Worm (Caenorhabditis elegans): ENCODE data around the gene srx-68.

srx-68 gene

DNA sequence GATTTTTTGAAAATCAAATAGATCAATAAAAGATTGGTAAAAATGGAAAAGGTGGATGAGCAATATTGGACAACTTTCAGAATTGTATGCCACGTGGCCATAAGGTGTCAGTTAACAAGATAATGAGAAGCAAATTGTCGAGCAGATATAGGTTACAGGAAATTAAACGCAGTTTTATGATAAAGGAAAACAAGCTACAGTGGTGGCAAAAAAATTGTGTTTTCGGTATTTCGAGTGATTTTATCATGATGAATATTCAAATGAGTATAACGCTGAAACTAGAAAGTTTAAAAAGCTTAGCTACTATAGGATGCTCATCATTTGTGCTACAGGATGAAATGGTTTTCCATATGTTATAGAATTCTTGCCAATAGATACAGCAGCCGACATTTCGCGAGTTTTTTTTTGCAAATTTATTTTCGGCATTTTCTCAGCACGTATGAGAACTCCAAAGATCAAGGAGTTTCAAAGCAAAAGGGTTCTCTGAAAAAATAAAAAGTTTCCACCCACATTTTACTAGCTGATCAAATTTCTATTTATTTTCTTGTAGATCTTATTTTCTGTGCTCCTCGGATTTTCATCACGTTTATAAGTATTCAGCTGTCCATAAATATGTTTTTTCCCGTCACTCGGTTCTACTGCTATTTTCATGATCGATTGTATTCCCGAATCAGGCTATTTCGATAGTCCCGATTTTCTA, 10.0 kb upstream of the srx-68 start, which contains the start of the genes str-229 and srh-190:
Gene str-229, minus strand, starts transcription at position 101 of the 700 bp plus-strand sequence.
Gene srh-190, plus strand, starts transcription at position 650 of the 700 bp plus-strand sequence.
- TF ChIP-seq nhr-43 (tag; optimal IDR thresholded peaks at IDR 0.05; ENCODE audit: poor library complexity, severe bottlenecking) (no peak), fkh-2 (tag; optimal IDR thresholded peaks at IDR 0.05) (no peak), snpc-4 (tag; optimal IDR thresholded peaks at IDR 0.05) (no peak), jun-1 (tag; optimal IDR thresholded peaks at IDR 0.05) (no peak), nhr-25 (tag; optimal IDR thresholded peaks at IDR 0.05) (no peak), ceh-9 (tag; optimal IDR thresholded peaks at IDR 0.05) (no peak), nhr-76 (tag; optimal IDR thresholded peaks at IDR 0.05) (no peak), tbx-2 (tag; optimal IDR thresholded peaks at IDR 0.05) (no peak), nhr-28 (tag; optimal IDR thresholded peaks at IDR 0.05) (no peak), R02D3.7 (tag; optimal IDR thresholded peaks at IDR 0.05) (no peak), lin-39 (tag; optimal IDR thresholded peaks at IDR 0.05) (no peak), elt-2 (tag; optimal IDR thresholded peaks at IDR 0.05) (no peak), daf-12 (tag; optimal IDR thresholded peaks at IDR 0.05) (no peak), nhr-237 (tag; optimal IDR thresholded peaks at IDR 0.05) (no peak), nhr-11 (tag; optimal IDR thresholded peaks at IDR 0.05) (no peak), eor-1 (tag; optimal IDR thresholded peaks at IDR 0.05) (no peak)

DNA sequence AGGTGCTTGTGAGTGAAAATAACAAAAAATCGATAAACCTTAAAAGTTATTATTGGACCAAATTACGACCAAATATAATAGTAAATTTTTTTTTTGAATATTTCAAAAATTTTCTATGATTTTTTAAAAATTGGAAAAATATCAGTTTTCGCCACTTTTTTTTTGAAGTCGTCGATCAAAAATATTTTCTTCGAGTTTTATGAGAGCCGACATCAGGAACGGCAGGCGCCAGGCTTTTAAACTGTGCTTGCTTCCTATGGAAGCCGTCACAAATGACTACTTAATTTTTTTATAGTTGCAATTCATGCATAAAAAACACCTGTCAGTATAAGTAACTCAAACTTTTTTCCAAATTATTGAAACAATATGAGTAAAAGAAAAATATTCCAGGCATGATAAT, 9.1 kb upstream of the srx-68 start:
- TF ChIP-seq nhr-237 (tag; optimal IDR thresholded peaks at IDR 0.05) (no peak), pqm-1 (tag; optimal IDR thresholded peaks at IDR 0.05) (no peak), elt-1 (tag; optimal IDR thresholded peaks at IDR 0.05) (no peak), ceh-9 (tag; optimal IDR thresholded peaks at IDR 0.05) (no peak), fos-1 (tag; optimal IDR thresholded peaks at IDR 0.05) (no peak), nhr-28 (tag; optimal IDR thresholded peaks at IDR 0.05) (no peak), elt-2 (tag; optimal IDR thresholded peaks at IDR 0.05) (no peak), ztf-4 (tag; optimal IDR thresholded peaks at IDR 0.05) (no peak), mml-1 (tag; optimal IDR thresholded peaks at IDR 0.05) (no peak), nhr-76 (tag; optimal IDR thresholded peaks at IDR 0.05) (no peak), nfya-1 (tag; optimal IDR thresholded peaks at IDR 0.05; ENCODE audit: insufficient read depth) (no peak), unc-39 (tag; optimal IDR thresholded peaks at IDR 0.05) (no peak), lin-39 (tag; optimal IDR thresholded peaks at IDR 0.05) (no peak)

DNA sequence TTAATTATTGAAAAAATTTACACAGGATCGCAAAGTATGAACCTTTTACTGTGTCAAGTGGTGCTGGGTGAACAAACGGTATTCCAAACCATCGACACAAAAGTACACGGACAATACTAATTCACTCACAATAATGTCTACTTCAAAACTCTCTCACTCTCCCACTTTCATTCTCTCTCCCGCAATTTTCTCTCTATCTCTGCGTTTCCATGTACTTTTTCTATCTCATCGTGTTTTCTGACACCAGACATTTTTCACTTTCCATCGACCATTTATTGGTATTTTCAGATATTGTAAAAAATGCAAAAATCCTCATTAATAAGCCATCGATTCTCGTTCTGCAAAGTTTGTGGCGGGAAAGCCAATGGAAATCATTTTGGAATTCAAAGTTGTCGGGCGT, 6.7 kb upstream of the srx-68 start, which contains the start of gene nhr-156:
Gene nhr-156, plus strand, starts transcription at position 266 of the 400 bp plus-strand sequence.
- TF ChIP-seq hmg-11 (tag; optimal IDR thresholded peaks at IDR 0.05) (no peak), jun-1 (tag; optimal IDR thresholded peaks at IDR 0.05) (no peak), ceh-16 (tag; optimal IDR thresholded peaks at IDR 0.05) (no peak), nhr-28 (tag; optimal IDR thresholded peaks at IDR 0.05) (no peak), unc-62 (GFP tag; optimal IDR thresholded peaks at IDR 0.05) (no peak), lin-39 (tag; optimal IDR thresholded peaks at IDR 0.05) (no peak), eor-1 (tag; optimal IDR thresholded peaks at IDR 0.05) (no peak), egl-27 (tag; optimal IDR thresholded peaks at IDR 0.05) (no peak), egl-5 (tag; optimal IDR thresholded peaks at IDR 0.05) (no peak), nhr-237 (tag; optimal IDR thresholded peaks at IDR 0.05) (no peak), ama-1 (optimal IDR thresholded peaks at IDR 0.05) (no peak), nhr-23 (tag; optimal IDR thresholded peaks at IDR 0.05) (no peak), nhr-67 (tag; optimal IDR thresholded peaks at IDR 0.05) (no peak), aly-2 (tag; optimal IDR thresholded peaks at IDR 0.05) (no peak)

DNA sequence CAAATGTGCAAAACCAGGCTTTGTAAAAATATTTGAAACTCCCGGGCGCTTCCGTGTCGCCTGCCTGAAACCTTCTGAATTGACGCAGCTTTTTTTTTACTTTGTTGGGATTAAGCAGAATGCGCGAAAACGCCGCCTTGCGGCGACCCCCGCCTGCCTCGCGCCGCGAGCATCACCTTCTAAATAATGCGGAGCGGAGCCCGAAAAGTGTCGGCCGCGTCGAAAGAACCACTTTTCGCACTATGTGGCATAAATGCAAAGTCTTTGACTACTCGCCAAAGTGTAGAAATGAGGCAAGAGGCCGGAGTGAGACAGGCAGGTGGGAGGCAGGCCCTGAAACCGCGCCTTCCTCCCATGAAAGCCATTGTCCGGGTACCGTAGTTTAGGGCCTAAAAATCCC, 559 bp downstream of the srx-68 start:
- TF ChIP-seq jun-1 (tag; optimal IDR thresholded peaks at IDR 0.05) (no peak), nfya-1 (tag; optimal IDR thresholded peaks at IDR 0.05; ENCODE audit: insufficient read depth) (no peak), nhr-237 (tag; optimal IDR thresholded peaks at IDR 0.05) (no peak), lin-39 (tag; optimal IDR thresholded peaks at IDR 0.05) (no peak), pqm-1 (tag; optimal IDR thresholded peaks at IDR 0.05) (no peak), nhr-76 (tag; optimal IDR thresholded peaks at IDR 0.05) (no peak), sea-2 (GFP tag; optimal IDR thresholded peaks at IDR 0.05) (no peak), nhr-25 (tag; optimal IDR thresholded peaks at IDR 0.05) (no peak), fkh-10 (GFP tag; optimal IDR thresholded peaks at IDR 0.05) (no peak), ceh-28 (tag; optimal IDR thresholded peaks at IDR 0.05) (no peak), mml-1 (tag; optimal IDR thresholded peaks at IDR 0.05) (no peak), zag-1 (tag; optimal IDR thresholded peaks at IDR 0.05) (no peak), nhr-28 (tag; optimal IDR thresholded peaks at IDR 0.05) (no peak), mdl-1 (tag; optimal IDR thresholded peaks at IDR 0.05) (no peak), nhr-23 (tag; optimal IDR thresholded peaks at IDR 0.05) (no peak), unc-39 (tag; optimal IDR thresholded peaks at IDR 0.05) (no peak), fos-1 (tag; optimal IDR thresholded peaks at IDR 0.05) (no peak)

All from whole organism, L3 larva.